Worm (Caenorhabditis elegans) whole organism, L2 larva: ENCODE results near the gene mex-6.

ENCODE experiments used
- blmp-1 ChIP-seq: sonication (generic microtip); optimal IDR thresholded peaks from 2 replicates; lab custom pipeline; 2017; ENCODE audit warnings: missing genetic modification characterization, mild to moderate bottlenecking, missing compliant biosample characterization, antibody characterized with exemption, moderate library complexity; ENCODE audit not compliant: insufficient read depth
- ztf-11 ChIP-seq: sonication (generic microtip); optimal IDR thresholded peaks from 2 replicates; lab custom pipeline; 2017; ENCODE audit warnings: missing biosample characterization, missing genetic modification characterization

DNA sequence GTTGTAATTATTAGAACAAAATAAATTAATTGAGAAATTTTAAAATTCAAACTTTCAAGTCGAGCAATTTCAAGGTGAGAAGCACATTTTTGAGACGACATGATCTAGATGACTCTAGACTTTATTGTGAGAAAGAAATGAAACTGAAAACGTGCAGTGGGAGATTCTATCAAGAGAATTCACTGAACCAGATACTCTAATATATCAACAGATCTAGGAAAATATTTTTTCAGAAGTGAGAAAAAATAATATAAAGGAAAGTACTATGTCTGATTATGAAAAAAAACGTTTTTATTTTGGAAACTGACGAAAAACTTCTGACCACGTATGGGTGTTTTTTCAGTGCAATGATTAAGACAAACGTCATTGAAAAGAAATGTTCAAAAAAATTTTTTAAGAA lies 16.7 kb downstream of the mex-6 start, which contains the start of gene sra-3:
- TF ChIP-seq ztf-11 (tag; lab: Kevin White, UChicago) (no peak), blmp-1 (tag; lab: Kevin White, UChicago) (no peak)
